Fruit fly (Drosophila melanogaster) Kc167 (cell line): ENCODE measurements around the gene Gbs-76A.

Experiments used
- Myc ChIP-seq: fragments of >200 bp; optimal IDR thresholded peaks from 2 replicates; lab custom pipeline; 2017; ENCODE audit warnings: missing external identifiers
- Sin3A ChIP-seq: fragments of >200 bp; optimal IDR thresholded peaks from 2 replicates; lab custom pipeline; 2018; ENCODE audit warnings: missing external identifiers
- h ChIP-seq: fragments of >200 bp; optimal IDR thresholded peaks from 3 replicates; lab custom pipeline; 2018; ENCODE audit warnings: missing external identifiers
- insv ChIP-seq: fragments of >200 bp; optimal IDR thresholded peaks from 3 replicates; lab custom pipeline; 2018; ENCODE audit warnings: missing external identifiers
- psq ChIP-seq: fragments of >200 bp; optimal IDR thresholded peaks from 2 replicates; lab custom pipeline; 2017; ENCODE audit warnings: missing external identifiers
- ttk ChIP-seq: sonication (Bioruptor generic); optimal IDR thresholded peaks from 2 replicates; lab custom pipeline; 2017; ENCODE audit warnings: missing external identifiers

Gbs-76A gene

DNA sequence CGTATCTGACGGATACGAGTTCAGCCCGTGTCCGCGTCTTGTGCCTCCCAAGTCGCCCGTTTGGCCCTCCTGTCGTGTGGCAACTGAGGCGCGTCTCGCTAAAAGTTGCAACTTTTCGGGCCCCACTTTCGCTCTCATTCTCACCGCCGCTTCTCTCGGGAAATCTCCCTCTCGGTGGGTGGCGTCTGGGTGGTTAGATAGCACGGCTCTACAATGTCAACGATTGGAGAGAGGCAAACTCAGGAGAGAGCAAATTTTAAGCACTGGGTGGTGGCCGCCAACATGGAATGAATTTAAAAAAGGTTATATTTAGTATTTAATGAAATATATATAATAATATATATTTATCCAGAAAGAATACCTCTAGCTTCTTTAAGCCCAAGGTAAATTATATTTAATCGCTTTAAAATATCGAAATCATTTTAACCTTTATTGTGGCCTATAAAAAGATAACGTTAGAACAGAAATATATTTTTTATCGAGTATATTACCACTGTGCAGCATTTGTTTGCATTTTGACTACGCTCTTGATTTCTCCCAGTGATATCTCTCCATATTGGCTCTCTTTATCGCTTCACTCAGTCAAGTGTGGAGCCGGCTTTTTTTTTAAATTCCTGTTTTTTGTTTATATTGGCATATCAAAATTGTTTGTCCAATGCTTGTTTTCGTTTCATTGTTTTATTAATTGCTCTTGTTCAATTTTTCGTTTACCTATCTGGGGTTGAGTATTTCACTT lies at the start of gene Gbs-76A:
TSS of gene Gbs-76A (minus strand) at position 327 of the 736 bp plus-strand sequence.
- TF ChIP-seq insv (lab: Kevin White, UChicago) (no peak), Myc (lab: Kevin White, UChicago) (no peak), ttk (lab: Kevin White, UChicago) (no peak), h (lab: Kevin White, UChicago) (no peak), Sin3A (lab: Kevin White, UChicago) (no peak), psq (lab: Kevin White, UChicago) (no peak)

DNA sequence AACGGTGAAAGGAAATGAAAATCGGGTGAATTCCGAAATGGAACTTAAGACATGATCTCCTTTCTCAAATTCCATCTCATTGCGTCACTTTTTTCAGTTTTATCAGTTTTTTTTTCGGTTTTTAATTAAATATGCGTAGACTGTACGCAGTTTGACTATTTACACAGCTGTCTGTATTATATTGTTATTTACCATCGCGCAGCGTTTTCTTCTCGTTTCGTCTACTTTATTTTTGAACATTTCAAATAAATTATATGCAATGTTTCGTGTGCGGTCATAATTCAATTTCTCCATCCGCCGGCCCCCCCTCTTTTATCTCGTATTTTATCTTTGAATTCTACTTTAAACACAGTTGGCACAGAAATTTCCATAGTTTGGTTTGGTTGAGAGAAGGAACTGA lies 48.0 kb upstream of the Gbs-76A start:
- TF ChIP-seq Myc (lab: Kevin White, UChicago) (no peak), insv (lab: Kevin White, UChicago) (no peak), Sin3A (lab: Kevin White, UChicago) (no peak), psq (lab: Kevin White, UChicago) (no peak), h (lab: Kevin White, UChicago) (no peak), ttk (lab: Kevin White, UChicago) (no peak)

DNA sequence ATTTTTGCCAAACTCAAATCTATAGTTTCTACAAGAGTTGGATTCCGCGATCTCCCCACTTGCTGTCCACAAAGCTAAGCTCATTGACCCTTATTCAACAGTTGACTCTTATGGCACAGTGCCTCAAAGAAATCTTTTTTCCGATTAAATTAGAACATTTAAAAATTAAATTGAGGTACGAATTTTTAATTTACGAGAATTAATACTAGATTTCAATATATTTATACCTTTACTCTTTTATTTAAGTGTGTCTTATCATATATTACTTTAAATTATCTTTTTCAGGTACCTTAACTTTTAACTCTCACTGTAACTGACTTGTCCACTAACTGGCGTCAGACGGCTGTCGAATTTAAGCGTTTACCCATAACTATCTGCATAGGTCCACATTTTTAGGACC lies 45.7 kb upstream of the Gbs-76A start:
- TF ChIP-seq Myc (lab: Kevin White, UChicago), result no peak
- no peak for TF ChIP-seq Sin3A (lab: Kevin White, UChicago)
- TF ChIP-seq insv (lab: Kevin White, UChicago), result no peak
- TF ChIP-seq psq (lab: Kevin White, UChicago), result no peak
- no peak for TF ChIP-seq h (lab: Kevin White, UChicago)
- no peak for TF ChIP-seq ttk (lab: Kevin White, UChicago)

DNA sequence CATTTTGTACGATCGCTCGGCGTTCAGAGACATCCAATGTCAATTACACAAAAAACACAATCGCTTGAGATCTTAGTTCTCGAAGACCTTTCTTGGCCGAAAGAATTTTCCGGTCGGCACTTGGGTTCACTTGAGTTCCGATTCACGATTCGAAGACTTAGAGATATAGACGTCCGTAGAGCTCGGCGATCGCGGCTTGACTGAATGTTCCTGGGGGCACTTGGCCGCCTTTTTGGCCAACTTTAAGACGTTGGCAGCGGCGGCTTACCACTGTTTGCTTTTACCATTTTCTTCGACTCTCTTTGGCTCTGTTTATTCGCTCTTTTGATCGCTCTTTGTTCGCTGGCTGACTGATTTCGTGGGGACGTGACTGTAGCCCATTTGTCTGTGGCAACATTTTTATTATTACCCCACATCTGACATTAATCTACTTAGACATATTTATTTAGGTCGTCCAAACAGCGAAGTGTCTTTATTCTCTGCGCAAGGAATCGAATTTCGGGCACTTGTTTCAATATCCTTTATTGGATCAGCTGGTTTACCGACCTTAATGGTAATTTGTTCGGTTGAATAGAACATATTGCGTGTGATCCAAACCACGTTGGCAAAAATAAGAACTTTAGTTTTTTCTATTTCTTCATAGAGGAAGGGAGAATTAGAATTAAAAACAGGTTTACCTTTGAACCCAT lies 45.0 kb upstream of the Gbs-76A start, which contains the start of gene pip:
TSS of gene pip (minus strand) at position 212 of the 689 bp plus-strand sequence.
- TF ChIP-seq ttk (lab: Kevin White, UChicago) (no peak), Myc (lab: Kevin White, UChicago) (no peak), Sin3A (lab: Kevin White, UChicago) (no peak)

DNA sequence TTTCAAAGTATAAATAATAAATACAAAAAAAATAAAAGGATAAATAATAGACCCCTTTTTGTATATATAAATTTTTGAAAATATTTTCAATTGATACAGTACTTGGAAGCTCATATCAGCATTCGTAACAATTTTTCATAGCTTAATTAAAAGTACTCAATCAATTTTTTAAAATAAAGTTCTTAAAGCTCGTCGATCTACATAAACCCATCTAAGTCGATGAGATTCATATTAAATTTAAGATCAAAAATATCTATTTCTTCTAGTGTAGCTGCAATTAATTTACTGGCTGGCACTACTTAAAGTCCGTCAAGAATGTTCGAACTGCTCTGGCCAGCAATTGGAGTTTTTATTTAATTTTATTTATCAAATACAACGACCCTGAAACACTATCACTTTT lies 44.1 kb upstream of the Gbs-76A start:
- TF ChIP-seq psq (lab: Kevin White, UChicago) (no peak), h (lab: Kevin White, UChicago) (no peak), insv (lab: Kevin White, UChicago) (no peak), Myc (lab: Kevin White, UChicago) (no peak), Sin3A (lab: Kevin White, UChicago) (no peak), ttk (lab: Kevin White, UChicago) (no peak)

DNA sequence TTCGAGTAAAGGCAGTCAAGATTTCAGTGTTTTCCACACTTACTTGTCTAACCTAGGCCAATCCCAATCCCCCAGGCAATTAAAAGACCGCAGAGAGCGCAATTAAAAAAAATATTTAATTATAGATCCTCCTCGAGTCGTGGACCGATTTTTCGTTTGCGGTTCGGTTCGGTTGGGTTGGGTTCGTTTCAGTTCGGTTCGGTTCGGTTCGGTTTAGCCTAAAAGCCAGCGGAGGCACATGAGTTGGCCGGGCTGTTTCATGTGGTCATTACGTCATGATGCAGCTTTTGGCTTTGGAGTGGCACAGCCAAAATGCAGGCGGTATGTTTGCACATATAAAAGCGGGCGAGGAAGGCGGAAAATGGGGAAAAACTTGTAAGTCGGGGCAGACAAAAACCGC lies 39.2 kb upstream of the Gbs-76A start:
- TF ChIP-seq Sin3A (lab: Kevin White, UChicago) (no peak), insv (lab: Kevin White, UChicago) (no peak)

DNA sequence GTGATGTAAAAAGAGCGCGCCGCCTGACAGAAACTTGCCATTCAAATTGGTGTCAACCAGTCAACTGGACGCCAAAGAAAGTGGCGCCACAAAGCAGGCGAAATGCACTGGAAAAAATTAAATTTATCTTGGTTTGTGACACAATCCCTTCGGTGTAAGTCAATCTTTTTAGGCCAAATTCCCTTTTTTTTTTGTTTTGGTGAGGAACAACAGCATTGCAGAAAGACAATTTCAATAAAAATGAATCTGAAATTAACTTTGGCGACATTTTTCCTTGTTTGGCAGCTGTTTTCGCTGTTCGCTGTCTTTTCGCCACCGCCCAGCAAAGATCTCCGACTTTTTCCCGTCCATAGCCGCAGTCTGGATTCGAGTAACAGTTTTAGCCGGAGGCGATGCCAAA lies 36.9 kb upstream of the Gbs-76A start:
- TF ChIP-seq Sin3A (lab: Kevin White, UChicago) (no peak), Myc (lab: Kevin White, UChicago) (no peak)

DNA sequence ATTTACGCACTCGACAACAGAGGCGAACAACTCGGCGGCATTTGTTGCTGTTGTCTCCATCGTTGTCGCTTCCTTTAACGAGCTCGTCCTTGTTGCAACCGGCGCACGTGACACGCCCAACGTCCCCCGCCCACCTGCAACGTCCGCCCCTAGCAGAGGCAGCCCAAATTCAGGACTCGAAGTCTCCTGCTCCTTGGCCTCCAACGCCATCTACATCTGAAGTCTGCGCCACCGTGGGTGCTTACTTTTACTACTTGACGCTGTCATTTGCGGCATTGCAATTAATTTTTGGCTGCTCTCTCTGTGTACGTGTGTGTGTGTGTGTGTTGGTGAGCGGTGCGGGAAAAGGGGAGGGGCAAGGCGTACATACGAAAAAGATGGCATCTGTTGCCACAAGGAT lies 35.5 kb upstream of the Gbs-76A start:
- TF ChIP-seq h (lab: Kevin White, UChicago), result no peak
- TF ChIP-seq insv (lab: Kevin White, UChicago), result no peak
- TF ChIP-seq Myc (lab: Kevin White, UChicago), result no peak
- TF ChIP-seq Sin3A (lab: Kevin White, UChicago), result no peak
- TF ChIP-seq ttk (lab: Kevin White, UChicago), result no peak
- TF ChIP-seq psq (lab: Kevin White, UChicago), result no peak

DNA sequence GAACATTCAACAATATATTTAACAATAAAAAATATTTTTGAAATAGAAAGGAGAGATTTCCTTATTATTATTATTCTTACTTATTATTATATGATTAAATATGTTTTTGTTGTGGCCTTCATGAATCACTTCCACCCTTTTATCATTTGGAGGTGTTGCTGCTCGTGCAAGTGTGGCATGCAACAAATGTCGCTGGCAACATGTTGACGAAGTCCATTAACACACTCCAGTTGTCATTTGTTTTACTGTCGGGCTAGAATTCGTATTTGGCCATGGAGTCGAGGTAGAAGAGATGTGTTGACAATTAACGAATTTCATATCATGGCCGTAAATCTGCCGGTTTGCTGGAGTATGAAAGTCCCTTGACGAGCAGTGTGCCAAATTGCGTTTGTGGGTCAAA lies 34.7 kb upstream of the Gbs-76A start:
- TF ChIP-seq psq (lab: Kevin White, UChicago) (no peak), insv (lab: Kevin White, UChicago) (no peak), h (lab: Kevin White, UChicago) (no peak), Myc (lab: Kevin White, UChicago) (no peak), ttk (lab: Kevin White, UChicago) (no peak), Sin3A (lab: Kevin White, UChicago) (no peak)

DNA sequence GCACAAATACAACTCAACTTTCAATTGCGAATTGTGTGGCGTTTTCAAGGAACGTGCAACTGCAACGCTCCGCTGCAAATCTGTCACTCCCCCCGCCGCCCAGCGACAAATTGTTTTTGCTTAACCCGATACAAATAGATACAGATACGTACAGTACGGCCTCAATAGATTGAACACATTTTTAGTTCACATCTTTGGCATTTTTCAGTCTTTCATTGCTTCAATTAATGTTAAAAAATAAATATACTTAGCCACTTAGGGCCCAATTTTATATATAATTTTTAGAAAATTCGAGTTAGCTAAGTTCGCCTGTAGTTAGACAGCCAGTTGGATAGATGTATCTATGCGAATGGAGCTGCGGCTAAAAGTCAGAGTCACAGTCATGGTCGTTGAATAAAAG lies 33.5 kb upstream of the Gbs-76A start:
- no peak for TF ChIP-seq Myc (lab: Kevin White, UChicago)
- TF ChIP-seq psq (lab: Kevin White, UChicago), result no peak

DNA sequence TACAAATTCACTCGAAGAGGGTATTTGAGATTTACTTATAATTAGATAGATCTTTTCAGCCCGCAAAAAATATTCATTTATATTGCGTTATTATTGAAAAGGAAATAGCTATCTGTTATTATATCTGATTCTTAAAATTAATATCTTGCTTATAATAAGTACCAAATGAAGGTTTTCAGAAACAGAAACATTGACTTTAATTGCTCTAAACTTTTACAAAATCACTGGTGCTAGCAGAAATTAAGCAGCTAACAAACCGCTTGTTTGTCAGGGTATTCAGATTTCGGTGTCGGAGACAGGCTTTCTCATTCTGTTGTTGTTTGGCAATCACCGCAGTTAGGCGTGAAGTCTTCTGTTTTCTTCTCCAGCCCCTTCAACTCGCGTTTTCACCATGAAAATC lies 24.1 kb upstream of the Gbs-76A start:
- TF ChIP-seq ttk (lab: Kevin White, UChicago) (no peak), h (lab: Kevin White, UChicago) (no peak), psq (lab: Kevin White, UChicago) (no peak)

DNA sequence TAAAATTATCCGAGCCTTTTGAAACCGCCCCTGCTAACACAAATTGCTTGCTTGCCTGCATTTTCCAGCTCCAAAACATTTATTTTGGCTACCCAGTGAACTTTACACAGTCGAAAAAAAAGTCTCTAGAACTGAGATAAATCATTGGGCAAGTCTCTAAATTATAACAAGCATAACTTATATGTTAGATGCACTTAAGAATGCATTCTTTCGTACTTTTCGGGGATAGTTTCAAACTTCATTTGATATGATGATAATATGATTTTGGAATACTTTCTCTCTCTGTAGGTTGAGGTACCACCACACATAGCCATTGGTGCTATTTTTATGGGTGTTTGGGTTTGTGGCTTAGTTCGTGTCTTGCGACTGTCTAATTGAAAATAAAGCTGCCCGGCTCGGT lies 22.3 kb upstream of the Gbs-76A start:
- no peak for TF ChIP-seq h (lab: Kevin White, UChicago)
- TF ChIP-seq ttk (lab: Kevin White, UChicago), result no peak
- TF ChIP-seq Myc (lab: Kevin White, UChicago), result no peak
- TF ChIP-seq insv (lab: Kevin White, UChicago), result no peak
- TF ChIP-seq psq (lab: Kevin White, UChicago), result no peak
- no peak for TF ChIP-seq Sin3A (lab: Kevin White, UChicago)
